Worm (Caenorhabditis elegans) whole organism, L4 larva: Measurements from ENCODE around the gene Y59E9AL.36.

Experiments used
- D1046.2 ChIP-seq: fragments of 200-800 bp; sonication (Bioruptor generic); IDR thresholded peaks from 2 replicates; pipeline ENCODE4 v1.3.6; 2022; ENCODE audit warnings: missing genetic modification characterization, missing compliant biosample characterization
- F10B5.3 ChIP-seq: sonication (generic microtip); optimal IDR thresholded peaks from 2 replicates; lab custom pipeline; 2016; ENCODE audit warnings: mild to moderate bottlenecking, missing genetic modification characterization, missing compliant biosample characterization
- F26F4.8 ChIP-seq: fragments of 200-800 bp; sonication (Bioruptor generic); conservative IDR thresholded peaks from 2 replicates; pipeline ENCODE4 v1.3.6; 2022; ENCODE audit warnings: missing genetic modification characterization, missing compliant biosample characterization
- F37D6.2 ChIP-seq: sonication (generic microtip); optimal IDR thresholded peaks from 2 replicates; lab custom pipeline; 2016; ENCODE audit warnings: mild to moderate bottlenecking, missing genetic modification characterization, missing compliant biosample characterization
- F49E8.2 ChIP-seq: sonication (generic microtip); optimal IDR thresholded peaks from 2 replicates; lab custom pipeline; 2016; ENCODE audit warnings: missing compliant biosample characterization, mild to moderate bottlenecking, missing genetic modification characterization, borderline replicate concordance
- T20F7.1 ChIP-seq: fragments of 200-800 bp; sonication (Bioruptor generic); optimal IDR thresholded peaks from 2 replicates; lab custom pipeline; 2018; ENCODE audit warnings: mild to moderate bottlenecking, missing genetic modification characterization, missing compliant biosample characterization
- T26A8.4 ChIP-seq: fragments of 200-800 bp; sonication (Bioruptor generic); IDR thresholded peaks from 2 replicates; pipeline ENCODE4 v1.3.6; 2022; ENCODE audit warnings: missing genetic modification characterization, missing compliant biosample characterization
- Y48G9A.11 ChIP-seq: fragments of 200-800 bp; sonication (Bioruptor generic); IDR thresholded peaks from 2 replicates; pipeline ENCODE4 v1.3.6; 2022; ENCODE audit warnings: missing genetic modification reagents, missing genetic modification characterization, missing compliant biosample characterization
- ZK337.2 ChIP-seq: fragments of 200-800 bp; sonication (Bioruptor generic); IDR thresholded peaks from 2 replicates; pipeline ENCODE4 v1.3.6; 2022; ENCODE audit warnings: missing genetic modification reagents, missing genetic modification characterization, missing compliant biosample characterization
- aly-2 ChIP-seq: sonication (generic microtip); optimal IDR thresholded peaks from 2 replicates; lab custom pipeline; 2018; ENCODE audit warnings: missing biosample characterization, missing genetic modification characterization
- ama-1 ChIP-seq: fragments of 150-350 bp; optimal IDR thresholded peaks from 2 replicates; lab custom pipeline; 2014; ENCODE audit warnings: inconsistent platforms, mixed read lengths
- arid-1 ChIP-seq: fragments of 200-800 bp; sonication (Bioruptor generic); conservative IDR thresholded peaks from 2 replicates; pipeline ENCODE4 v1.3.6; 2022; ENCODE audit warnings: missing genetic modification reagents, missing genetic modification characterization, missing compliant biosample characterization
- ceh-44 ChIP-seq: fragments of 200-800 bp; sonication (Bioruptor generic); IDR thresholded peaks from 2 replicates; pipeline ENCODE4 v1.3.6; 2022; ENCODE audit warnings: missing genetic modification reagents, missing genetic modification characterization, missing compliant biosample characterization
- ceh-62 ChIP-seq: sonication (generic microtip); optimal IDR thresholded peaks from 2 replicates; lab custom pipeline; 2017; ENCODE audit warnings: missing biosample characterization, missing genetic modification characterization
- cey-2 ChIP-seq: sonication (generic microtip); optimal IDR thresholded peaks from 3 replicates; lab custom pipeline; 2017; ENCODE audit warnings: missing genetic modification characterization, mild to moderate bottlenecking, missing compliant biosample characterization, antibody characterized with exemption, borderline replicate concordance; ENCODE audit not compliant: insufficient read depth
- ctbp-1 ChIP-seq: fragments of 200-800 bp; sonication (Bioruptor generic); IDR thresholded peaks from 2 replicates; pipeline ENCODE4 v1.3.6; 2022; ENCODE audit warnings: missing genetic modification reagents, missing genetic modification characterization, missing compliant biosample characterization
- dmd-6 ChIP-seq: fragments of 200-800 bp; sonication (Bioruptor generic); IDR thresholded peaks from 2 replicates; pipeline ENCODE4 v1.3.6; 2022; ENCODE audit warnings: missing genetic modification reagents, missing genetic modification characterization, missing compliant biosample characterization
- dmd-8 ChIP-seq: fragments of 200-800 bp; sonication (Bioruptor generic); IDR thresholded peaks from 2 replicates; pipeline ENCODE4 v1.3.6; 2022; ENCODE audit warnings: missing genetic modification characterization, missing compliant biosample characterization
- dpl-1 ChIP-seq: fragments of 150-350 bp; optimal IDR thresholded peaks from 2 replicates; lab custom pipeline; 2014; ENCODE audit warnings: missing biosample characterization, missing genetic modification reagents, missing genetic modification characterization
- dve-1 ChIP-seq: sonication (generic microtip); optimal IDR thresholded peaks from 2 replicates; lab custom pipeline; 2017; ENCODE audit warnings: antibody characterized with exemption, mild to moderate bottlenecking, missing genetic modification characterization, missing compliant biosample characterization; ENCODE audit not compliant: insufficient read depth
- egl-27 ChIP-seq: sonication (generic microtip); optimal IDR thresholded peaks from 3 replicates; lab custom pipeline; 2017; ENCODE audit warnings: missing biosample characterization, missing genetic modification reagents, missing genetic modification characterization
- egl-43 ChIP-seq: fragments of 200-800 bp; sonication (Bioruptor generic); IDR thresholded peaks from 2 replicates; pipeline ENCODE4 v1.3.6; 2022; ENCODE audit warnings: missing genetic modification reagents, missing genetic modification characterization, missing compliant biosample characterization
- fkh-10 ChIP-seq: fragments of 150-350 bp; optimal IDR thresholded peaks from 2 replicates; lab custom pipeline; 2014; ENCODE audit warnings: missing biosample characterization, missing genetic modification reagents, missing genetic modification characterization
- fos-1 ChIP-seq: fragments of 150-350 bp; optimal IDR thresholded peaks from 2 replicates; lab custom pipeline; 2014; ENCODE audit warnings: missing biosample characterization, missing genetic modification characterization
- hif-1 ChIP-seq, 2 experiments: sonication (generic microtip); optimal IDR thresholded peaks; 2 replicates each; lab custom pipeline; 2016 to 2017; ENCODE audit warnings: missing compliant biosample characterization in 2 of 2, missing genetic modification characterization in 2 of 2, missing genetic modification reagents in 2 of 2, missing genotype in 2 of 2, mild to moderate bottlenecking in 1 of 2
- hlh-11 ChIP-seq: fragments of 200-800 bp; sonication (Bioruptor generic); optimal IDR thresholded peaks from 2 replicates; lab custom pipeline; 2018; ENCODE audit warnings: mild to moderate bottlenecking, missing genetic modification characterization, missing compliant biosample characterization
- hlh-30 ChIP-seq: sonication (generic microtip); optimal IDR thresholded peaks from 2 replicates; lab custom pipeline; 2017; ENCODE audit warnings: antibody characterized with exemption, mild to moderate bottlenecking, missing genetic modification characterization, missing compliant biosample characterization; ENCODE audit not compliant: insufficient read depth
- jun-1 ChIP-seq: fragments of 150-350 bp; optimal IDR thresholded peaks from 2 replicates; lab custom pipeline; 2014; ENCODE audit warnings: missing biosample characterization, missing genetic modification reagents, missing genetic modification characterization
- lin-1 ChIP-seq: fragments of 200-800 bp; sonication (Bioruptor generic); IDR thresholded peaks from 2 replicates; pipeline ENCODE4 v1.3.6; 2022; ENCODE audit warnings: missing genetic modification reagents, missing genetic modification characterization, missing compliant biosample characterization
- lin-13 ChIP-seq: fragments of 150-350 bp; optimal IDR thresholded peaks from 2 replicates; lab custom pipeline; 2014; ENCODE audit warnings: missing biosample characterization, missing genetic modification reagents, missing genetic modification characterization
- lin-38 ChIP-seq: fragments of 200-800 bp; sonication (Bioruptor generic); IDR thresholded peaks from 2 replicates; pipeline ENCODE4 v1.3.6; 2022; ENCODE audit warnings: missing genetic modification reagents, missing genetic modification characterization, missing compliant biosample characterization
- lsy-2 ChIP-seq, 2 experiments: fragments of 150-350 bp in 1 of 2; sonication (generic microtip) in 1 of 2; optimal IDR thresholded peaks; 2 replicates each; lab custom pipeline; 2014 to 2017; ENCODE audit warnings: missing biosample characterization in 2 of 2, missing genetic modification characterization in 2 of 2
- madf-5 ChIP-seq, 2 experiments: fragments of 200-800 bp; sonication (Bioruptor generic); IDR thresholded peaks; 2 replicates each; pipeline ENCODE4 v1.3.6; 2022; ENCODE audit warnings: missing compliant biosample characterization in 2 of 2, missing genetic modification characterization in 2 of 2
- mep-1 ChIP-seq: fragments of 150-350 bp; sonication (generic microtip); optimal IDR thresholded peaks from 3 replicates; lab custom pipeline; 2014; ENCODE audit warnings: missing biosample characterization, missing genetic modification characterization
- mxl-3 ChIP-seq: fragments of 200-800 bp; sonication (Bioruptor generic); optimal IDR thresholded peaks from 2 replicates; lab custom pipeline; 2018; ENCODE audit warnings: mild to moderate bottlenecking, missing genetic modification characterization, missing compliant biosample characterization
- nhr-102 ChIP-seq: sonication (generic microtip); optimal IDR thresholded peaks from 2 replicates; lab custom pipeline; 2016; ENCODE audit warnings: mild to moderate bottlenecking, missing genetic modification characterization, moderate library complexity, missing compliant biosample characterization
- nhr-11 ChIP-seq: fragments of 150-350 bp; optimal IDR thresholded peaks from 2 replicates; lab custom pipeline; 2014; ENCODE audit warnings: missing biosample characterization, missing genetic modification characterization
- nhr-28 ChIP-seq: fragments of 150-350 bp; optimal IDR thresholded peaks from 2 replicates; lab custom pipeline; 2014; ENCODE audit warnings: missing biosample characterization, missing genetic modification characterization
- nhr-41 ChIP-seq: fragments of 200-800 bp; sonication (Bioruptor generic); IDR thresholded peaks from 2 replicates; pipeline ENCODE4 v1.3.6; 2022; ENCODE audit warnings: missing genetic modification reagents, missing genetic modification characterization, missing compliant biosample characterization
- nhr-42 ChIP-seq: fragments of 200-800 bp; sonication (Bioruptor generic); IDR thresholded peaks from 2 replicates; pipeline ENCODE4 v1.3.6; 2022; ENCODE audit warnings: missing genetic modification characterization, missing compliant biosample characterization
- snpc-1.2 ChIP-seq: fragments of 200-800 bp; sonication (Bioruptor generic); IDR thresholded peaks from 2 replicates; pipeline ENCODE4 v1.3.6; 2022; ENCODE audit warnings: missing genetic modification reagents, missing genetic modification characterization, missing compliant biosample characterization
- spr-1 ChIP-seq: sonication (generic microtip); optimal IDR thresholded peaks from 2 replicates; lab custom pipeline; 2016; ENCODE audit warnings: mild to moderate bottlenecking, missing genetic modification characterization, missing compliant biosample characterization
- unc-39 ChIP-seq: sonication (generic microtip); optimal IDR thresholded peaks from 2 replicates; lab custom pipeline; 2017; ENCODE audit warnings: missing biosample characterization, missing genetic modification characterization
- zip-2 ChIP-seq: fragments of 150-350 bp; optimal IDR thresholded peaks from 2 replicates; lab custom pipeline; 2014; ENCODE audit warnings: missing biosample characterization, missing genetic modification characterization
- ztf-11 ChIP-seq: fragments of 150-350 bp; optimal IDR thresholded peaks from 2 replicates; lab custom pipeline; 2014; ENCODE audit warnings: missing biosample characterization, missing genetic modification characterization

The Y59E9AL.36 gene

DNA sequence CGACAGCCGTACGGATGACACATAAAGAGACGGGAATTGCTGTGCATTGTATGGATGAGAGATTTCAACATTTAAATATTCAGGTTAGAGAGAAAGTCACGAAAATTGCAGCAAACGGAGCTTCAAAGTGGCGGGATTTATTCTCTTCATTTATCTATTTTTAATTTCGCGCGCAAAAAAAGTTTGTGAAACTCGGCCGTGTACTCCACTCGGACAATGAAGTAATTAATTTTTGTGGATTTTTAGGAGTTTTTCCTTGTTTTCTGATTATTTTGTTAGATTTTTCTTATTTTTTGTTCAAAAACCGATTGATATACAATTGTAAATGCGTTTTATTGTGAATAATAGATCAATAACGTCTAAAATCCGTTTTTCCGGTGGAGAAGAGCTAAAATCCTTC lies 21.2 kb downstream of the Y59E9AL.36 start:
- TF ChIP-seq dpl-1 (GFP tag; lab: Kevin White, UChicago) = peak; percentile 84
- no peak for TF ChIP-seq nhr-42 (GFP tag; lab: Robert Waterston, UW)
- TF ChIP-seq snpc-1.2 (GFP tag; lab: Robert Waterston, UW) = peak; percentile 36; the same call in 1 of the 2 replicates
- TF ChIP-seq F49E8.2 = peak; percentile 13
- TF ChIP-seq nhr-11 (tag; lab: Kevin White, UChicago) = no peak
- no peak for TF ChIP-seq nhr-102 (tag; lab: Kevin White, UChicago)
- TF ChIP-seq nhr-41 = no peak
- TF ChIP-seq ceh-62 (tag; lab: Kevin White, UChicago) = no peak
- no peak for TF ChIP-seq hif-1 (tag; optimal IDR thresholded peaks at IDR 0.05; lab: Kevin White, UChicago)
- TF ChIP-seq lin-38 (GFP tag; lab: Robert Waterston, UW) = peak; percentile 49
- no peak for TF ChIP-seq aly-2 (tag; lab: Kevin White, UChicago)

ce11 chrIV:5186480-5187205 lies 22.6 kb downstream of the Y59E9AL.36 start, which contains the start of the genes W03F8.6 and mtrf-1L:
Gene W03F8.6, minus strand, starts transcription at chrIV:5186580.
Gene mtrf-1L, plus strand, starts transcription at chrIV:5187155.
- TF ChIP-seq dve-1 (tag; lab: Kevin White, UChicago) (no peak), unc-39 (tag; lab: Kevin White, UChicago) (no peak), lsy-2 (tag; optimal IDR thresholded peaks at IDR 0.05; lab: Kevin White, UChicago) (no peak), madf-5 (GFP tag; IDR thresholded peaks at IDR 0.05; lab: Robert Waterston, UW) (no peak), F26F4.8 (GFP tag; lab: Robert Waterston, UW) (no peak), dmd-6 (GFP tag; lab: Robert Waterston, UW) (no peak), zip-2 (no peak), T26A8.4 (no peak), spr-1 (tag; lab: Kevin White, UChicago) (no peak), Y48G9A.11 (GFP tag; lab: Robert Waterston, UW) (no peak), fos-1 (no peak), ceh-62 (tag; lab: Kevin White, UChicago) (no peak), lin-1 (GFP tag; lab: Robert Waterston, UW) (no peak), egl-27 (tag; lab: Kevin White, UChicago) (no peak), ama-1 (lab: Kevin White, UChicago) (no peak), hlh-30 (tag; lab: Kevin White, UChicago) (no peak), egl-43 (GFP tag; lab: Robert Waterston, UW) (no peak), mxl-3 (no peak), T20F7.1 (GFP tag; lab: Kevin White, UChicago) (no peak)
- TF ChIP-seq, all 104 proteins: peak for 0

ce11 chrIV:5183755-5184166 lies 25.5 kb downstream of the Y59E9AL.36 start, which contains the start of gene W03F8.4:
Gene W03F8.4, plus strand, starts transcription at chrIV:5184123.
- TF ChIP-seq fos-1 = no peak
- peak; percentile 92 for TF ChIP-seq spr-1 (tag; lab: Kevin White, UChicago)
- peak; percentile 96 for TF ChIP-seq T26A8.4
- peak; percentile 92 for TF ChIP-seq hlh-11 (tag; lab: Kevin White, UChicago)
- TF ChIP-seq snpc-1.2 (GFP tag; lab: Robert Waterston, UW) = peak; percentile 97
- TF ChIP-seq hif-1 (tag; optimal IDR thresholded peaks at IDR 0.05; lab: Kevin White, UChicago) = peak; percentile 29 to 72
- TF ChIP-seq ZK337.2 = peak; percentile 71; the same call in 1 of the 2 replicates
- peak; percentile 92 for TF ChIP-seq lin-38 (GFP tag; lab: Robert Waterston, UW)
- peak; percentile 44 for TF ChIP-seq jun-1 (tag; lab: Kevin White, UChicago)
- TF ChIP-seq ceh-62 (tag; lab: Kevin White, UChicago) = no peak
- peak; percentile 83 for TF ChIP-seq F37D6.2 (tag; lab: Kevin White, UChicago)
- TF ChIP-seq ama-1 (lab: Kevin White, UChicago) = peak; percentile 65
- TF ChIP-seq nhr-28 (tag; lab: Kevin White, UChicago) = peak; percentile 80
- no peak for TF ChIP-seq ztf-11
- peak; percentile 24 for TF ChIP-seq fkh-10 (GFP tag; lab: Kevin White, UChicago)
- no peak for TF ChIP-seq dmd-8 (GFP tag; lab: Robert Waterston, UW)
- TF ChIP-seq lin-13 (GFP tag; lab: Kevin White, UChicago) = peak; percentile 85
- no peak for TF ChIP-seq cey-2 (tag; lab: Kevin White, UChicago)
- TF ChIP-seq F10B5.3 (tag; lab: Kevin White, UChicago) = peak; percentile 82
- TF ChIP-seq D1046.2 (GFP tag; lab: Robert Waterston, UW) = 0 out of 2 replicates have a peak, but pooled peaks have one; percentile 47
- peak; percentile 83 for TF ChIP-seq ctbp-1 (GFP tag; lab: Robert Waterston, UW)
- TF ChIP-seq Y48G9A.11 (GFP tag; lab: Robert Waterston, UW) = peak; percentile 56
- TF ChIP-seq mep-1 (tag; lab: Kevin White, UChicago) = peak; percentile 95
- TF ChIP-seq ceh-44 (GFP tag; lab: Robert Waterston, UW) = no peak
- peak; percentile 86; the same call in 1 of the 2 replicates for TF ChIP-seq arid-1 (GFP tag; lab: Robert Waterston, UW)
